Worm (Caenorhabditis elegans): ENCODE data around the gene EEED8.2.

The EEED8.2 gene

ce11 chrII:5437586-5437985 lies 21.1 kb downstream of the EEED8.2 start, which contains the start of gene F07F6.1:
F07F6.1 (plus strand) TSS chrII:5437886.
- TF ChIP-seq unc-62 (GFP tag; optimal IDR thresholded peaks at IDR 0.05), result no peak

- no peak for TF ChIP-seq unc-62 (GFP tag; optimal IDR thresholded peaks at IDR 0.05)
Observed at ce11 chrII:5446506-5446905, 30.0 kb downstream of the EEED8.2 start, which contains the start of gene nmr-1. nmr-1 (minus strand) TSS chrII:5446606.

- no peak for TF ChIP-seq unc-62 (GFP tag; optimal IDR thresholded peaks at IDR 0.05)
Observed at ce11 chrII:5447381-5447780, 30.9 kb downstream of the EEED8.2 start, which contains the start of gene cex-1. cex-1 (plus strand) TSS chrII:5447681.

- no peak for TF ChIP-seq unc-62 (GFP tag; optimal IDR thresholded peaks at IDR 0.05)
Observed at ce11 chrII:5449219-5449618, 32.7 kb downstream of the EEED8.2 start.

ce11 chrII:5449620-5450019 lies 33.1 kb downstream of the EEED8.2 start:
- TF ChIP-seq unc-62 (GFP tag; optimal IDR thresholded peaks at IDR 0.05), result no peak

- no peak for TF ChIP-seq unc-62 (GFP tag; optimal IDR thresholded peaks at IDR 0.05)
Observed at ce11 chrII:5451278-5451677, 34.8 kb downstream of the EEED8.2 start.

ce11 chrII:5453547-5453946 lies 37.0 kb downstream of the EEED8.2 start, which contains the start of gene dhs-5:
dhs-5 (plus strand) TSS chrII:5453847.
- TF ChIP-seq unc-62 (GFP tag; optimal IDR thresholded peaks at IDR 0.05), result no peak

- TF ChIP-seq unc-62 (GFP tag; optimal IDR thresholded peaks at IDR 0.05), result no peak
Observed at ce11 chrII:5455650-5456355, 39.3 kb downstream of the EEED8.2 start, which contains the start of gene daz-1. daz-1 (plus strand) TSS chrII:5456305.

ce11 chrII:5458683-5459410 lies 42.3 kb downstream of the EEED8.2 start:
- TF ChIP-seq unc-62 (GFP tag; optimal IDR thresholded peaks at IDR 0.05), result no peak

- TF ChIP-seq unc-62 (GFP tag; optimal IDR thresholded peaks at IDR 0.05), result no peak
Observed at ce11 chrII:5459534-5459933, 43.0 kb downstream of the EEED8.2 start.

ce11 chrII:5460911-5461310 lies 44.4 kb downstream of the EEED8.2 start:
- TF ChIP-seq unc-62 (GFP tag; optimal IDR thresholded peaks at IDR 0.05), result no peak

- TF ChIP-seq unc-62 (GFP tag; optimal IDR thresholded peaks at IDR 0.05), result no peak
Observed at ce11 chrII:5463692-5464300, 47.3 kb downstream of the EEED8.2 start.

ce11 chrII:5465729-5466408 lies 49.4 kb downstream of the EEED8.2 start, which contains the start of gene clr-1:
clr-1 (plus strand) TSS chrII:5466358.
- no peak for TF ChIP-seq unc-62 (GFP tag; optimal IDR thresholded peaks at IDR 0.05)

Data from whole organism, dauer.